Fruit fly (Drosophila melanogaster): ENCODE results near the gene RIOK1.

RIOK1 gene

dm6 chr3L:11648410-11648809, at the start of gene RIOK1, which contains the start of gene Polr3H (continued):
- TF ChIP-seq tio (GFP tag; optimal IDR thresholded peaks at IDR 0.05): no peak
- peak; percentile 56 for TF ChIP-seq ERR (GFP tag; optimal IDR thresholded peaks at IDR 0.05)
- TF ChIP-seq pnt (GFP tag; optimal IDR thresholded peaks at IDR 0.05): peak; percentile 32
- TF ChIP-seq CG17829 (tag; optimal IDR thresholded peaks at IDR 0.05): no peak
- no peak for TF ChIP-seq Usf (GFP tag; optimal IDR thresholded peaks at IDR 0.05)
- TF ChIP-seq Hey (tag; optimal IDR thresholded peaks at IDR 0.05): no peak
- TF ChIP-seq CG2678 (tag; optimal IDR thresholded peaks at IDR 0.05): no peak
- TF ChIP-seq CG42726 (GFP tag; IDR thresholded peaks at IDR 0.05; ENCODE audit: partially characterized antibody): no peak
- no peak for TF ChIP-seq CG6683 (GFP tag; optimal IDR thresholded peaks at IDR 0.05)
- TF ChIP-seq CG7271 (tag; optimal IDR thresholded peaks at IDR 0.05): no peak
- peak; percentile 79 for TF ChIP-seq CG9932 (GFP tag; IDR thresholded peaks at IDR 0.05)
- TF ChIP-seq MBD-R2 (GFP tag; IDR thresholded peaks at IDR 0.05): peak; percentile 88
- peak; percentile 73 for TF ChIP-seq CG4424 (GFP tag; optimal IDR thresholded peaks at IDR 0.05)
- peak; percentile 11 for TF ChIP-seq da (GFP tag; optimal IDR thresholded peaks at IDR 0.05)
- TF ChIP-seq stwl (tag; optimal IDR thresholded peaks at IDR 0.05): peak; percentile 80
- no peak for TF ChIP-seq CG43689 (GFP tag; IDR thresholded peaks at IDR 0.05)
- TF ChIP-seq CG12391 (tag; optimal IDR thresholded peaks at IDR 0.05): peak; percentile 79
- TF ChIP-seq CG7963 (GFP tag; IDR thresholded peaks at IDR 0.05; ENCODE audit: partially characterized antibody): no peak
- TF ChIP-seq CG15479 (GFP tag; optimal IDR thresholded peaks at IDR 0.05): peak; percentile 52
- TF ChIP-seq CG10431 (GFP tag; optimal IDR thresholded peaks at IDR 0.05): no peak
- no peak for TF ChIP-seq CG3281 (GFP tag; optimal IDR thresholded peaks at IDR 0.05)
- peak; percentile 72 for TF ChIP-seq NfI (GFP tag; optimal IDR thresholded peaks at IDR 0.05)
- no peak for TF ChIP-seq HLH4C (GFP tag; IDR thresholded peaks at IDR 0.05; ENCODE audit: partially characterized antibody)
- no peak for TF ChIP-seq CG10543 (GFP tag; optimal IDR thresholded peaks at IDR 0.05)
- TF ChIP-seq nerfin-2 (GFP tag; IDR thresholded peaks at IDR 0.05; ENCODE audit: partially characterized antibody): no peak
- no peak; the same call in 2 of the 3 replicates for TF ChIP-seq CG17361 (GFP tag; IDR thresholded peaks at IDR 0.05)
- peak; percentile 94 for TF ChIP-seq wek (GFP tag; optimal IDR thresholded peaks at IDR 0.05)
- no peak for TF ChIP-seq Sox100B (GFP tag; optimal IDR thresholded peaks at IDR 0.05)
- TF ChIP-seq BEAF-32 (GFP tag; optimal IDR thresholded peaks at IDR 0.05): peak; percentile 50
- TF ChIP-seq CG10565 (GFP tag; optimal IDR thresholded peaks at IDR 0.05): peak; percentile 6
- TF ChIP-seq Taf1 (GFP tag; IDR thresholded peaks at IDR 0.05): no peak
- TF ChIP-seq lbe (GFP tag; optimal IDR thresholded peaks at IDR 0.05): no peak
- TF ChIP-seq sim (GFP tag; IDR thresholded peaks at IDR 0.05): no peak
- peak; percentile 33 for TF ChIP-seq CG9727 (GFP tag; optimal IDR thresholded peaks at IDR 0.05)
- TF ChIP-seq Max (GFP tag; optimal IDR thresholded peaks at IDR 0.05): peak; percentile 99
- peak; percentile 68 for TF ChIP-seq CG12155 (GFP tag; optimal IDR thresholded peaks at IDR 0.05)
- TF ChIP-seq twi (tag; optimal IDR thresholded peaks at IDR 0.05): no peak
- TF ChIP-seq Sry-β (GFP tag; optimal IDR thresholded peaks at IDR 0.05): peak; percentile 56
- TF ChIP-seq CG8478 (optimal IDR thresholded peaks at IDR 0.05): no peak
- TF ChIP-seq Optix (GFP tag; IDR thresholded peaks at IDR 0.05): no peak; the same call in none of the 3 replicates
- TF ChIP-seq Ets65A (GFP tag): peak; percentile 88
- no peak for TF ChIP-seq mirr (GFP tag; optimal IDR thresholded peaks at IDR 0.05)
- TF ChIP-seq ham (GFP tag; IDR thresholded peaks at IDR 0.05): no peak
- peak; percentile 67 for TF ChIP-seq Fer3 (tag; optimal IDR thresholded peaks at IDR 0.05)
- TF ChIP-seq lab (GFP tag; optimal IDR thresholded peaks at IDR 0.05): no peak
- no peak for TF ChIP-seq zen2 (GFP tag; IDR thresholded peaks at IDR 0.05; ENCODE audit: partially characterized antibody)
- no peak for TF ChIP-seq gt (GFP tag; IDR thresholded peaks at IDR 0.05)
- TF ChIP-seq CG9437 (GFP tag; optimal IDR thresholded peaks at IDR 0.05): no peak
- TF ChIP-seq caup (GFP tag; optimal IDR thresholded peaks at IDR 0.05; ENCODE audit: severe bottlenecking): no peak
- TF ChIP-seq CkIIα-i1 (GFP tag; IDR thresholded peaks at IDR 0.05): no peak
- TF ChIP-seq ara (GFP tag; IDR thresholded peaks at IDR 0.05): peak; percentile 21; the same call in 1 of the 2 replicates
